Fruit fly (Drosophila melanogaster): ENCODE measurements around the gene Ugt302C1.

- TF ChIP-seq usp (GFP tag; optimal IDR thresholded peaks at IDR 0.05) (no peak), Dll (optimal IDR thresholded peaks at IDR 0.05) (no peak), EcR (GFP tag; optimal IDR thresholded peaks at IDR 0.05) (no peak), pan (optimal IDR thresholded peaks at IDR 0.05) (no peak)
Measured at dm6 chr3R:11154576-11155113, 2.3 kb upstream of the Ugt302C1 start, which contains the start of gene Ugt302E1.
